Worm (Caenorhabditis elegans) whole organism, L3 larva: ENCODE data around the gene cux-7.

ENCODE experiments used
- ZK546.5 ChIP-seq: sonication (generic microtip); optimal IDR thresholded peaks from 2 replicates; lab custom pipeline; 2017; ENCODE audit warnings: missing biosample characterization, missing genetic modification characterization
- aly-2 ChIP-seq: fragments of 150-350 bp; optimal IDR thresholded peaks from 2 replicates; lab custom pipeline; 2014; ENCODE audit warnings: missing biosample characterization, missing genetic modification characterization
- ama-1 ChIP-seq: fragments of 150-350 bp; optimal IDR thresholded peaks from 2 replicates; lab custom pipeline; 2018
- ceh-9 ChIP-seq: sonication (generic microtip); optimal IDR thresholded peaks from 2 replicates; lab custom pipeline; 2018; ENCODE audit warnings: missing biosample characterization, missing genetic modification characterization
- elt-1 ChIP-seq: fragments of 150-350 bp; optimal IDR thresholded peaks from 2 replicates; lab custom pipeline; 2014; ENCODE audit warnings: missing biosample characterization, missing genetic modification characterization
- hmg-11 ChIP-seq: sonication (generic microtip); optimal IDR thresholded peaks from 2 replicates; lab custom pipeline; 2016; ENCODE audit warnings: missing genetic modification characterization, missing compliant biosample characterization
- mdl-1 ChIP-seq: fragments of 150-350 bp; optimal IDR thresholded peaks from 2 replicates; lab custom pipeline; 2014; ENCODE audit warnings: missing biosample characterization, missing genetic modification characterization
- nhr-77 ChIP-seq: fragments of 150-350 bp; optimal IDR thresholded peaks from 2 replicates; lab custom pipeline; 2014; ENCODE audit warnings: missing biosample characterization, missing genetic modification characterization
- unc-39 ChIP-seq: sonication (generic microtip); optimal IDR thresholded peaks from 4 replicates; lab custom pipeline; 2017; ENCODE audit warnings: missing biosample characterization, missing genetic modification characterization
- zag-1 ChIP-seq: fragments of 150-350 bp; optimal IDR thresholded peaks from 2 replicates; lab custom pipeline; 2014; ENCODE audit warnings: missing biosample characterization, missing genetic modification characterization
- ztf-4 ChIP-seq: fragments of 150-350 bp; optimal IDR thresholded peaks from 2 replicates; lab custom pipeline; 2014; ENCODE audit warnings: missing biosample characterization, missing genetic modification characterization

- TF ChIP-seq hmg-11, result no peak
- no peak for TF ChIP-seq zag-1
- no peak for TF ChIP-seq ceh-9 (tag; lab: Kevin White, UChicago)
- TF ChIP-seq aly-2 (tag; lab: Kevin White, UChicago), result no peak
- no peak for TF ChIP-seq mdl-1 (tag; lab: Kevin White, UChicago)
- TF ChIP-seq elt-1, result no peak
- TF ChIP-seq ztf-4 (tag; lab: Kevin White, UChicago), result no peak
- no peak for TF ChIP-seq ZK546.5 (tag; lab: Kevin White, UChicago)
- no peak for TF ChIP-seq unc-39
- TF ChIP-seq ama-1 (lab: Kevin White, UChicago), result no peak
- no peak for TF ChIP-seq nhr-77 (tag; lab: Kevin White, UChicago)
Observed at ce11 chrIII:7490061-7490460, 30.6 kb downstream of the cux-7 start.
